Worm (Caenorhabditis elegans) whole organism, L4 larva: Measurements from ENCODE around the gene T08A11.1.
A peak's percentile ranks its signal among the peaks of the same experiment; 100 is the strongest.

Experiments
- R02D3.7 ChIP-seq: fragments of 150-350 bp; sonication (generic microtip); optimal IDR thresholded peaks from 3 replicates; lab custom pipeline; 2014; ENCODE audit warnings: missing biosample characterization, missing genetic modification characterization
- aly-2 ChIP-seq: sonication (generic microtip); optimal IDR thresholded peaks from 2 replicates; lab custom pipeline; 2018; ENCODE audit warnings: missing biosample characterization, missing genetic modification characterization
- gei-8 ChIP-seq: fragments of 200-800 bp; sonication (Bioruptor generic); optimal IDR thresholded peaks from 2 replicates; lab custom pipeline; 2018; ENCODE audit warnings: mild to moderate bottlenecking, missing genetic modification characterization, missing compliant biosample characterization
- lin-13 ChIP-seq: fragments of 150-350 bp; optimal IDR thresholded peaks from 2 replicates; lab custom pipeline; 2014; ENCODE audit warnings: missing biosample characterization, missing genetic modification reagents, missing genetic modification characterization
- mdl-1 ChIP-seq, 2 experiments: fragments of 150-350 bp in 1 of 2; sonication (generic microtip) in 1 of 2; optimal IDR thresholded peaks; 2 replicates each; lab custom pipeline; 2014 to 2017; ENCODE audit warnings: missing biosample characterization in 2 of 2, missing genetic modification characterization in 2 of 2
- nhr-10 ChIP-seq: fragments of 150-350 bp; optimal IDR thresholded peaks from 2 replicates; lab custom pipeline; 2014; ENCODE audit warnings: missing biosample characterization, missing genetic modification characterization
- nhr-11 ChIP-seq: fragments of 150-350 bp; optimal IDR thresholded peaks from 2 replicates; lab custom pipeline; 2014; ENCODE audit warnings: missing biosample characterization, missing genetic modification characterization
- nhr-111 ChIP-seq: fragments of 200-800 bp; sonication (Bioruptor generic); optimal IDR thresholded peaks from 2 replicates; lab custom pipeline; 2018; ENCODE audit warnings: mild to moderate bottlenecking, missing genetic modification characterization, missing compliant biosample characterization
- nhr-77 ChIP-seq: fragments of 150-350 bp; optimal IDR thresholded peaks from 2 replicates; lab custom pipeline; 2014; ENCODE audit warnings: missing biosample characterization, missing genetic modification characterization
- saeg-2 ChIP-seq: fragments of 200-800 bp; sonication (Bioruptor generic); IDR thresholded peaks from 2 replicates; pipeline ENCODE4 v1.3.6; 2022; ENCODE audit warnings: missing genetic modification reagents, missing genetic modification characterization, missing compliant biosample characterization
- unc-62 ChIP-seq, 3 experiments: fragments of 150-350 bp in 1 of 3; sonication (generic microtip); optimal IDR thresholded peaks in 2 of 3; peaks in 1 of 3; 1 replicate in 1 of 3; 2 replicates in 2 of 3; lab custom pipeline; 2014 to 2017; ENCODE audit warnings: missing biosample characterization in 3 of 3, missing genetic modification characterization in 3 of 3, missing genetic modification reagents in 3 of 3, missing genotype in 1 of 3
- ztf-7 ChIP-seq: fragments of 150-350 bp; optimal IDR thresholded peaks from 2 replicates; lab custom pipeline; 2014; ENCODE audit warnings: missing biosample characterization, missing genetic modification characterization

- TF ChIP-seq ztf-7 (no peak), R02D3.7 (tag; lab: Kevin White, UChicago) (peak; percentile 69), nhr-10 (tag; lab: Kevin White, UChicago) (no peak), aly-2 (tag; lab: Kevin White, UChicago) (no peak), saeg-2 (GFP tag; lab: Robert Waterston, UW) (no peak), unc-62 (GFP tag; optimal IDR thresholded peaks at IDR 0.05 in 1 of 2; lab: Kevin White, UChicago) (no peak), unc-62 (tag; optimal IDR thresholded peaks at IDR 0.05; lab: Kevin White, UChicago) (no peak), nhr-77 (tag; lab: Kevin White, UChicago) (peak; percentile 11), gei-8 (GFP tag; lab: Kevin White, UChicago) (no peak), nhr-111 (no peak), mdl-1 (tag; optimal IDR thresholded peaks at IDR 0.05; lab: Kevin White, UChicago) (no peak), lin-13 (GFP tag; lab: Kevin White, UChicago) (no peak), nhr-11 (no peak)
Observed at ce11 chrIII:4204072-4204471, 58.9 kb downstream of the T08A11.1 start, which contains the start of the genes pelo-1 and R74.7.
